Worm (Caenorhabditis elegans) whole organism, L4/young adult: Measurements from ENCODE around the gene ZK470.1.

Experiments
- W03F9.2 ChIP-seq: fragments of 150-350 bp; optimal IDR thresholded peaks from 2 replicates; lab custom pipeline; 2014; ENCODE audit warnings: missing biosample characterization, missing genetic modification characterization
- dao-5 ChIP-seq: sonication (generic microtip); optimal IDR thresholded peaks from 2 replicates; lab custom pipeline; 2016; ENCODE audit warnings: missing genotype, missing genetic modification characterization, moderate library complexity, missing compliant biosample characterization
- him-1 ChIP-seq: sonication (generic microtip); optimal IDR thresholded peaks from 2 replicates; lab custom pipeline; 2016; ENCODE audit warnings: missing genotype, missing genetic modification reagents, missing genetic modification characterization, missing compliant biosample characterization

Gene ZK470.1

DNA sequence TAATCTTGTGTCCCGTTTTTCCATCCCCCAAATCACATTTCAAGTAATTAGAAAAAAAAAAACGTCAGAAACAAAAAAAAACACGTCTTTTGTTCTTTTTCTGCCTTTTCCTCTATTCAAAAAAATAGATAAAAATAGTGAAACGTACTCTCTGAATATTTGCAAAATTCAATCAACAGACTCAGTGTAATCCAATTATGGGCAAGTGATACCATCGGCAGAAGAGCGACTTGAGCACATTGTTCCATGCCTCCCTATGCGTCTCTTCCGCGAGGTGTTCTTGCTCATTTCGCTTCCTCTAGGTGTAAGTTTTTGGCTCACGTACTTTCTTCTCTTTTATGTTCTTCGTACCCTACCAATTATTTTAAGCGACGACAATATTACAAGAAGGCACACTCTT, at the start of gene ZK470.1:
Gene ZK470.1 (plus strand): TSS at position 301 of the 400 bp plus-strand sequence.
- TF ChIP-seq dao-5 (no peak), W03F9.2 (no peak), him-1 (tag; lab: Kevin White, UChicago) (no peak)

- TF ChIP-seq dao-5 (no peak), W03F9.2 (no peak), him-1 (tag; lab: Kevin White, UChicago) (no peak)
Measured at ce11 chrX:4115026-4115425, 48.5 kb upstream of the ZK470.1 start, which contains the start of gene F09F9.1. Gene F09F9.1 (plus strand): TSS chrX:4115326.

DNA sequence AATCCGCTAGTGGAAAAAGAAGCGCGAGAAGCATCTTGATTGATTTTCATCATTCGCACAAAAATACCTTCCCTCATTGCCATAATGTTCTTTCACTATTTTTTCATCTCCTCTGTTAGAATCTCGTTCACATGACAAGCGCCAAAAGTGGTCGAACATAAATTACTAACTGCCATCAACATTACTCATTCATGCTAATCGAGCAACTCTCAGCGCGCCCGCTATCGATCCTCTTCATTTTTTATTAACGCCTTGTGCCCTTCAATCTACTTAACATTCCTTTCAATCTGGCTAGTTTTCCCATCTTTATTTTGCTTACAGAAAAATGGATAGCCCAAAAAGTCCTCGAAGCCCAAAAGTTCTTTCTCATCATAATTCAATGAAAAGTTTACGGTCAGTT, 45.9 kb upstream of the ZK470.1 start, which contains the start of gene F09F9.5:
Gene F09F9.5 (plus strand): TSS at position 301 of the 400 bp plus-strand sequence.
- TF ChIP-seq him-1 (tag; lab: Kevin White, UChicago), result no peak

DNA sequence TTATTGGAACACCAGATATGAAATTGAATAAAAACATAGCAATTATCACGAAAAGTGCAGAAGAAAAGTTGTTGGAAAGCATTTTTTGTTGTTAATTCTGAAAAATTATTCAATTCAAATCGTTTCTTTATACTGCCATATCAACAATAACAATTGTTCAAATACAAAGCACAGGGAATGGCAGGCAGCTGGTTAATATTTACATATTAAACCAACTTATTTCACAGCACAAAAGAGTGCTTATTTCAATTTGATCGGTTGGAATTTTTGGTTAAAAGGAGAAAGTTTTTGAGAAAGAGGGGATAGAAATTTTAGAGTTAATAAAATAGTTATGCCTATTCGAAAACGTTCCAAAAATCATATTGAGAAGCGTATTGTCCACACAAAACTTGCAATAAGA, 42.6 kb upstream of the ZK470.1 start, which contains the start of gene F09F9.3:
Gene F09F9.3 (minus strand): TSS at position 101 of the 400 bp plus-strand sequence.
- TF ChIP-seq dao-5, result no peak
- no peak for TF ChIP-seq W03F9.2
- no peak for TF ChIP-seq him-1 (tag; lab: Kevin White, UChicago)

DNA sequence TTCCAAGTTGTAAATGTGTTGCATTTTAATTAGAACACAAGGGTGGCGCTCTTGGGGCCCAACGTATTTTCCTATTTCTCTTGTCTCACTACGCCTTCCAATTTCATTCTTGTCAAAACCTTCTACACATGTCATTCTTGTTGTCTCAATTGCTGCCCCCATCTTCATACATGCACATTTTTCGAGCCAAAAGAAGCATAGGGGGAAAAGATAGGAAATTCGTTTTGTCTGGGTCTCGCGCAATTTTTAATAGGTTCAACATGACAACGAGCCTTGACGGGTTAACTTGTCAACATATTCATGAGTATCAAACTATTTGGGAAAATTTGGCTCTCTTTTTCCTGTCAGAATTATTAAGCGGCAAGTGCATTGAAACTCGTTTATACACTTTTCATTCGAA, 40.1 kb upstream of the ZK470.1 start:
- TF ChIP-seq dao-5, result no peak
- no peak for TF ChIP-seq him-1 (tag; lab: Kevin White, UChicago)
- TF ChIP-seq W03F9.2, result no peak

DNA sequence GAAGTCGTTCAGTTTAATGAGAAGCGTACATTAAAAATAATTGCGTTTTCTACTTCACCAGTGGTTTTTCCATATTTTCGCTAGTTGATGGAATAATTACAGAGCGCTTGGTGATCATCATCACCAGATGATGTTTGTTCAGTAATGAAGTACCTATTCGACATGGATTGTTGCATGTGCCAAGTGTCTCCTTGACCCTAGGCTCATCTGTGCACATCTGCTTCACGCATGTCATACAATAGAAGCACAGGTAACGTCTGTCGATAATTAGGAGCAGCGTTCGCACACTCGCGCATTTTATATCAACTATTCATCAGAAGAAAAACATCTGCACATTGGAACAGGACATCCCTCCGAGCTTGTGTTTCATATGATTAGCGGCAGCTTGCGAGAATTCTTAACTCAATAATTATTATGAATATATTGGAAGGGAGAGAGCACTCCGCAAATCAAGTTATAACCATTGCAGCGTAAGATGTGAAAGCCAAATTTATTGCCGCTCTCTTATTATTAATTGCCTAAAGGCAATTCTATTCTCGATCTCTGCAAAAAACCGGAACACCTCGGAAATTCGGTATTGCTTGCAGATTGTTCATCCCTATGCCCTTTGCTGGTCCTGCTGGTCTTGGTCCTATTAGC, 38.2 kb upstream of the ZK470.1 start:
- TF ChIP-seq him-1 (tag; lab: Kevin White, UChicago) (no peak), dao-5 (no peak), W03F9.2 (no peak)

- no peak for TF ChIP-seq W03F9.2
- TF ChIP-seq dao-5, result no peak
- no peak for TF ChIP-seq him-1 (tag; lab: Kevin White, UChicago)
Measured at ce11 chrX:4128684-4129083, 34.8 kb upstream of the ZK470.1 start.

DNA sequence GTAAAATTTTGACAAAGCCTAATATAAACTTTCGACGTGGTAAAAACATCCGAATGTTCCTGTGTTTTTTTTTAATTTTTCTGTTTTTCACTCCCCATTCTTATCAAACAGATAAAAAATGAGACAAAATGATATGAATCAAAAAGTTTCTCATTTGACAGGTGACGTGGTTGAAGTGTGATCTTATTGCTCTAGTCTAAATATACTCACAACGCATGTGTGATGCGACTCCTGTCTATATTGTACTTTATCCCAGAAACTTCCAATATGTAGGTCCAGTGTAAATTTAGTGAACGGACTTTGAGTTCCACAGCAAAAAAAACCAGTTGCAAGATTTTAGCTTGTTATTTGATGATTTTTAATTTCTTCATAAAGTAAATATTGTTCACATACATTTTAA, 32.1 kb upstream of the ZK470.1 start:
- TF ChIP-seq dao-5, result no peak
- TF ChIP-seq him-1 (tag; lab: Kevin White, UChicago), result no peak
- no peak for TF ChIP-seq W03F9.2

ce11 chrX:4132243-4132642, 31.2 kb upstream of the ZK470.1 start:
- TF ChIP-seq him-1 (tag; lab: Kevin White, UChicago) (no peak), W03F9.2 (no peak), dao-5 (no peak)

DNA sequence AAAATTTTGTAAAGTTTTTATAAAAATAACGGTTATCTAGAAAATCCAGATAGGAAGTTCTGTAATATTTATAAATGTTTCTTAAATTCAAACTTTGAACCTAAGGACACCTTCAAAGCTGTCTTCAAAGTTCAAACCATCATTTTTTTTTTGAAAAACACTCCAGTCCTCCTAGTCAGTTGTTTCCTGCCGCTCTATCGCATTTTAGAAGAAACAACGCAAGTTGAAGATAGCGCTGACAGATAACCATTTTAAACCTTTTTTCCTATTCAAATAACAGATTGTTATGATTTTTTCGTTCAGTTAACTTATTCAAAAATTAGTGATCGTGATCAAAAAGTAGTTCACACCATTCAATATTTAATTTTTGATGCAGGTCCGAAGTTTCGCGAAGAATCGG, 30.1 kb upstream of the ZK470.1 start:
- TF ChIP-seq dao-5 (no peak), him-1 (tag; lab: Kevin White, UChicago) (no peak), W03F9.2 (no peak)

DNA sequence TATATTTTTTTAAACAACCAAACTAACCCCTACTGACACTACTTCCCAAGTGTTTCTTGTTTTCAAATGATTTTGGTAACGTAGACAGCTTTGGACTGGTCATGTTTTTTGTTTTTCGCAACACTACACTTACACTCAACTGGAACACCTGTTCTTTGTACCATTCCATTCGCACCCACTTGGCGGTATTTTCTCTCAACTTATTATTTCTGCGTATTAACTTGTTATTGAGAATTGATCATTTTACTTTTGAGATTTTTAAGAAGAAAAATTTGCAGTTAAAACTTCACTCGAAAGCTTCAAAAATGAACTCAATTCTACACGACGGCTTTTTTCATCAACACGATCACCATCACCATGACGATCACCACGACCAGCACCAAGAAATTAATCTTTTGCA, 28.6 kb upstream of the ZK470.1 start, which contains the start of gene ZK470.2:
Gene ZK470.2 (plus strand): TSS at position 301 of the 400 bp plus-strand sequence.
- TF ChIP-seq him-1 (tag; lab: Kevin White, UChicago), result no peak
- TF ChIP-seq dao-5, result no peak
- TF ChIP-seq W03F9.2, result no peak

ce11 chrX:4136547-4137311, 26.8 kb upstream of the ZK470.1 start:
- TF ChIP-seq W03F9.2, result no peak
- TF ChIP-seq dao-5, result no peak
- TF ChIP-seq him-1 (tag; lab: Kevin White, UChicago), result no peak

ce11 chrX:4137452-4138164, 25.9 kb upstream of the ZK470.1 start:
- TF ChIP-seq dao-5 (no peak), him-1 (tag; lab: Kevin White, UChicago) (peak; percentile 29), W03F9.2 (no peak)

ce11 chrX:4138413-4139193, 24.9 kb upstream of the ZK470.1 start:
- TF ChIP-seq dao-5, result no peak
- TF ChIP-seq him-1 (tag; lab: Kevin White, UChicago), result no peak
- no peak for TF ChIP-seq W03F9.2
